Worm (Caenorhabditis elegans) whole organism, L3 larva: ENCODE data around the gene C15F1.2.

ENCODE experiments used
- ama-1 ChIP-seq: fragments of 150-350 bp; optimal IDR thresholded peaks from 2 replicates; lab custom pipeline; 2018
- ceh-16 ChIP-seq: sonication (generic microtip); optimal IDR thresholded peaks from 2 replicates; lab custom pipeline; 2017; ENCODE audit warnings: missing biosample characterization, missing genetic modification characterization
- ceh-28 ChIP-seq: fragments of 150-350 bp; optimal IDR thresholded peaks from 2 replicates; lab custom pipeline; 2014; ENCODE audit warnings: missing biosample characterization, missing genetic modification reagents, missing genetic modification characterization
- ceh-9 ChIP-seq: sonication (generic microtip); optimal IDR thresholded peaks from 2 replicates; lab custom pipeline; 2018; ENCODE audit warnings: missing biosample characterization, missing genetic modification characterization
- egl-5 ChIP-seq: fragments of 150-350 bp; optimal IDR thresholded peaks from 2 replicates; lab custom pipeline; 2017; ENCODE audit warnings: missing biosample characterization, missing genetic modification reagents, missing genetic modification characterization, inconsistent platforms
- elt-1 ChIP-seq: fragments of 150-350 bp; optimal IDR thresholded peaks from 2 replicates; lab custom pipeline; 2014; ENCODE audit warnings: missing biosample characterization, missing genetic modification characterization
- elt-2 ChIP-seq: sonication (generic microtip); optimal IDR thresholded peaks from 2 replicates; lab custom pipeline; 2016; ENCODE audit warnings: missing genetic modification reagents, mild to moderate bottlenecking, missing genetic modification characterization, missing compliant biosample characterization
- elt-3 ChIP-seq, 3 experiments: fragments of 150-350 bp in 1 of 3; sonication (generic microtip) in 2 of 3; optimal IDR thresholded peaks; 2 replicates in 2 of 3; 4 replicates in 1 of 3; lab custom pipeline; 2014 to 2017; ENCODE audit warnings: missing biosample characterization in 3 of 3, missing genetic modification characterization in 3 of 3
- fkh-10 ChIP-seq: sonication (generic microtip); optimal IDR thresholded peaks from 2 replicates; lab custom pipeline; 2017; ENCODE audit warnings: missing biosample characterization, missing genetic modification reagents, missing genetic modification characterization
- fkh-2 ChIP-seq: fragments of 150-350 bp; optimal IDR thresholded peaks from 2 replicates; lab custom pipeline; 2014; ENCODE audit warnings: missing biosample characterization, missing genetic modification reagents, missing genetic modification characterization
- fos-1 ChIP-seq: fragments of 150-350 bp; optimal IDR thresholded peaks from 2 replicates; lab custom pipeline; 2014; ENCODE audit warnings: missing biosample characterization, missing genetic modification characterization
- hmg-11 ChIP-seq: sonication (generic microtip); optimal IDR thresholded peaks from 2 replicates; lab custom pipeline; 2016; ENCODE audit warnings: missing genetic modification characterization, missing compliant biosample characterization
- jun-1 ChIP-seq: fragments of 150-350 bp; optimal IDR thresholded peaks from 2 replicates; lab custom pipeline; 2014; ENCODE audit warnings: missing biosample characterization, missing genetic modification reagents, missing genetic modification characterization
- lin-15B ChIP-seq: fragments of 150-350 bp; optimal IDR thresholded peaks from 2 replicates; lab custom pipeline; 2014; ENCODE audit warnings: missing biosample characterization, missing genetic modification characterization
- lin-39 ChIP-seq: fragments of 150-350 bp; optimal IDR thresholded peaks from 2 replicates; lab custom pipeline; 2018; ENCODE audit warnings: missing biosample characterization, missing genetic modification reagents, missing genetic modification characterization
- lsy-12 ChIP-seq: sonication (generic microtip); optimal IDR thresholded peaks from 2 replicates; lab custom pipeline; 2016; ENCODE audit warnings: mild to moderate bottlenecking, missing genetic modification characterization, missing compliant biosample characterization
- mdl-1 ChIP-seq: fragments of 150-350 bp; optimal IDR thresholded peaks from 2 replicates; lab custom pipeline; 2014; ENCODE audit warnings: missing biosample characterization, missing genetic modification characterization
- mml-1 ChIP-seq: fragments of 150-350 bp; sonication (generic microtip); optimal IDR thresholded peaks from 3 replicates; lab custom pipeline; 2014; ENCODE audit warnings: missing biosample characterization, missing genetic modification characterization
- nfya-1 ChIP-seq: sonication (generic microtip); optimal IDR thresholded peaks from 2 replicates; lab custom pipeline; 2017; ENCODE audit warnings: missing genetic modification characterization, mild to moderate bottlenecking, missing compliant biosample characterization, antibody characterized with exemption, moderate library complexity; ENCODE audit not compliant: insufficient read depth
- nhr-23 ChIP-seq: fragments of 150-350 bp; optimal IDR thresholded peaks from 2 replicates; lab custom pipeline; 2014; ENCODE audit warnings: missing biosample characterization, missing genetic modification reagents, missing genetic modification characterization
- nhr-25 ChIP-seq: sonication (generic microtip); optimal IDR thresholded peaks from 2 replicates; lab custom pipeline; 2017; ENCODE audit warnings: missing biosample characterization, missing genetic modification characterization
- nhr-28 ChIP-seq: fragments of 150-350 bp; optimal IDR thresholded peaks from 2 replicates; lab custom pipeline; 2014; ENCODE audit warnings: missing biosample characterization, missing genetic modification characterization
- nhr-43 ChIP-seq: sonication (generic microtip); optimal IDR thresholded peaks from 2 replicates; lab custom pipeline; 2016; ENCODE audit warnings: mild to moderate bottlenecking, missing genetic modification characterization, missing compliant biosample characterization; ENCODE audit not compliant: poor library complexity, severe bottlenecking
- nhr-76 ChIP-seq: fragments of 150-350 bp; sonication (generic microtip); optimal IDR thresholded peaks from 5 replicates; lab custom pipeline; 2014; ENCODE audit warnings: missing biosample characterization, missing genetic modification characterization
- pha-4 ChIP-seq: fragments of 150-350 bp; optimal IDR thresholded peaks from 2 replicates; lab custom pipeline; 2014; ENCODE audit warnings: missing biosample characterization, missing genetic modification reagents, missing genetic modification characterization
- pqm-1 ChIP-seq: fragments of 150-350 bp; optimal IDR thresholded peaks from 2 replicates; lab custom pipeline; 2017; ENCODE audit warnings: missing biosample characterization, missing genetic modification characterization, inconsistent platforms
- sea-2 ChIP-seq: fragments of 150-350 bp; sonication (generic microtip); optimal IDR thresholded peaks from 4 replicates; lab custom pipeline; 2014; ENCODE audit warnings: missing biosample characterization, missing genetic modification reagents, missing genetic modification characterization
- skn-1 ChIP-seq: fragments of 150-350 bp; optimal IDR thresholded peaks from 2 replicates; lab custom pipeline; 2014; ENCODE audit warnings: missing biosample characterization, missing genetic modification characterization
- snpc-4 ChIP-seq: fragments of 150-350 bp; optimal IDR thresholded peaks from 2 replicates; lab custom pipeline; 2014; ENCODE audit warnings: missing biosample characterization, missing genetic modification characterization
- ztf-4 ChIP-seq: fragments of 150-350 bp; optimal IDR thresholded peaks from 2 replicates; lab custom pipeline; 2014; ENCODE audit warnings: missing biosample characterization, missing genetic modification characterization

The C15F1.2 gene

ce11 chrII:6979646-6980045 is at the start of gene C15F1.2:
Gene C15F1.2, plus strand, starts transcription at chrII:6979953.
- TF ChIP-seq nhr-43 (tag; lab: Kevin White, UChicago), result no peak
- TF ChIP-seq jun-1 (tag; lab: Kevin White, UChicago), result no peak

- TF ChIP-seq pha-4 (tag; lab: Kevin White, UChicago) (peak; percentile 4), elt-2 (peak; percentile 1), sea-2 (GFP tag; lab: Kevin White, UChicago) (no peak), ceh-9 (no peak), nfya-1 (peak; percentile 28)
These were observed 49.7 kb upstream of the C15F1.2 start for ce11 chrII:6930072-6930471.

ce11 chrII:6932978-6933377 is 46.8 kb upstream of the C15F1.2 start:
- no peak for TF ChIP-seq ceh-16
- TF ChIP-seq nhr-23, result no peak
- TF ChIP-seq mml-1 (tag; lab: Kevin White, UChicago), result no peak
- TF ChIP-seq snpc-4 (tag; lab: Kevin White, UChicago), result no peak
- peak; percentile 70 for TF ChIP-seq ceh-28 (tag; lab: Kevin White, UChicago)
- peak; percentile 13 for TF ChIP-seq pha-4 (tag; lab: Kevin White, UChicago)
- no peak for TF ChIP-seq nhr-28 (tag; lab: Kevin White, UChicago)

- no peak for TF ChIP-seq lin-15B (tag; lab: Kevin White, UChicago)
- TF ChIP-seq pha-4 (tag; lab: Kevin White, UChicago), result peak; percentile 43
- no peak for TF ChIP-seq egl-5 (tag; lab: Kevin White, UChicago)
- no peak for TF ChIP-seq fos-1 (tag; lab: Kevin White, UChicago)
- peak; percentile 46 for TF ChIP-seq lin-39 (tag; lab: Kevin White, UChicago)
- no peak for TF ChIP-seq nfya-1
These were observed 45.0 kb upstream of the C15F1.2 start for ce11 chrII:6934729-6935128.

- TF ChIP-seq nhr-25 (tag; lab: Kevin White, UChicago), result no peak
- TF ChIP-seq, all 47 proteins: peak for 0
These were observed 43.8 kb upstream of the C15F1.2 start for ce11 chrII:6935975-6936374.

- peak; percentile 9 for TF ChIP-seq pqm-1 (tag; lab: Kevin White, UChicago)
- TF ChIP-seq fkh-2 (tag; lab: Kevin White, UChicago), result no peak
These were observed 43.2 kb upstream of the C15F1.2 start for ce11 chrII:6936528-6936927.

ce11 chrII:6937057-6937456 is 42.7 kb upstream of the C15F1.2 start:
- TF ChIP-seq skn-1 (tag; lab: Kevin White, UChicago) (no peak), snpc-4 (tag; lab: Kevin White, UChicago) (no peak), mdl-1 (tag; lab: Kevin White, UChicago) (no peak), fkh-2 (tag; lab: Kevin White, UChicago) (no peak), elt-1 (no peak), lsy-12 (tag; lab: Kevin White, UChicago) (no peak), elt-2 (no peak), fkh-10 (GFP tag; lab: Kevin White, UChicago) (no peak), egl-5 (tag; lab: Kevin White, UChicago) (no peak), pha-4 (tag; lab: Kevin White, UChicago) (peak; percentile 74), nhr-76 (no peak), ama-1 (no peak), ztf-4 (tag; lab: Kevin White, UChicago) (no peak), elt-3 (tag; optimal IDR thresholded peaks at IDR 0.05; lab: Kevin White, UChicago) (no peak), ceh-28 (tag; lab: Kevin White, UChicago) (peak; percentile 2), hmg-11 (tag; lab: Kevin White, UChicago) (no peak), sea-2 (GFP tag; lab: Kevin White, UChicago) (no peak)
